Fruit fly (Drosophila melanogaster): ENCODE data around the gene drd.

Gene drd

dm6 chrX:15084580-15085138 is 40.9 kb upstream of the drd start, which contains the start of gene Cox17 (continued):
- TF ChIP-seq CG10669 (GFP tag; optimal IDR thresholded peaks at IDR 0.05) = peak; percentile 67
- peak; percentile 77 for TF ChIP-seq CG3919 (GFP tag; optimal IDR thresholded peaks at IDR 0.05)
- TF ChIP-seq achi (GFP tag; optimal IDR thresholded peaks at IDR 0.05) = peak; percentile 86
- peak; percentile 59 for TF ChIP-seq spab (GFP tag; optimal IDR thresholded peaks at IDR 0.05)
- TF ChIP-seq salr (GFP tag; optimal IDR thresholded peaks at IDR 0.05) = peak in 1 of 2 experiments; percentile 87
- peak; percentile 64 for TF ChIP-seq vri (GFP tag; optimal IDR thresholded peaks at IDR 0.05)
- TF ChIP-seq esn (GFP tag; optimal IDR thresholded peaks at IDR 0.05) = peak; percentile 86
- TF ChIP-seq cyc (GFP tag; optimal IDR thresholded peaks at IDR 0.05) = peak; percentile 83
- TF ChIP-seq acj6 (GFP tag; optimal IDR thresholded peaks at IDR 0.05) = peak; percentile 85
- TF ChIP-seq eg (GFP tag; IDR thresholded peaks at IDR 0.05) = peak; percentile 62
- peak; percentile 48 for TF ChIP-seq dsx (GFP tag; optimal IDR thresholded peaks at IDR 0.05; ENCODE audit: poor library complexity, severe bottlenecking)
- peak; percentile 91 for TF ChIP-seq Eip78C (GFP tag)
- peak; percentile 84 for TF ChIP-seq Smox (GFP tag; optimal IDR thresholded peaks at IDR 0.05)
- TF ChIP-seq CG6163 (GFP tag; IDR thresholded peaks at IDR 0.05) = 0 out of 3 replicates have a peak, but pooled peaks have one; percentile 42
- peak; percentile 56 for TF ChIP-seq CG15336 (GFP tag; IDR thresholded peaks at IDR 0.05)
- TF ChIP-seq Ets96B (tag; optimal IDR thresholded peaks at IDR 0.05) = peak; percentile 68

- TF ChIP-seq fd85E (GFP tag; optimal IDR thresholded peaks at IDR 0.05) (no peak), CG6854 (GFP tag; optimal IDR thresholded peaks at IDR 0.05) (peak; percentile 3), CG9139 (GFP tag; optimal IDR thresholded peaks at IDR 0.05) (no peak), OdsH (GFP tag; optimal IDR thresholded peaks at IDR 0.05) (peak; percentile 78), CG16779 (tag; optimal IDR thresholded peaks at IDR 0.05) (no peak), CG6808 (GFP tag; optimal IDR thresholded peaks at IDR 0.05) (peak; percentile 37), CG10669 (GFP tag; optimal IDR thresholded peaks at IDR 0.05) (peak; percentile 45), Met (GFP tag; optimal IDR thresholded peaks at IDR 0.05) (peak; percentile 64), Sox102F (GFP tag; optimal IDR thresholded peaks at IDR 0.05) (peak; percentile 32), fkh (GFP tag; optimal IDR thresholded peaks at IDR 0.05) (peak; percentile 60), CG8119 (GFP tag; IDR thresholded peaks at IDR 0.05) (peak; percentile 53), Hr39 (GFP tag; optimal IDR thresholded peaks at IDR 0.05) (peak; percentile 42), Gug (GFP tag; IDR thresholded peaks at IDR 0.05) (peak; percentile 23; the same call in 1 of the 2 replicates), Blimp-1 (GFP tag; optimal IDR thresholded peaks at IDR 0.05) (peak; percentile 10), CG31627 (GFP tag; optimal IDR thresholded peaks at IDR 0.05) (peak; percentile 45), CG11902 (GFP tag; optimal IDR thresholded peaks at IDR 0.05) (peak; percentile 26), dsx (GFP tag; optimal IDR thresholded peaks at IDR 0.05; ENCODE audit: poor library complexity, severe bottlenecking) (peak; percentile 46), CG8319 (GFP tag; optimal IDR thresholded peaks at IDR 0.05) (peak; percentile 49), topi (GFP tag; optimal IDR thresholded peaks at IDR 0.05) (peak; percentile 64), Sox15 (GFP tag; optimal IDR thresholded peaks at IDR 0.05) (peak; percentile 30), CG10631 (GFP tag; optimal IDR thresholded peaks at IDR 0.05) (peak; percentile 74), CG15336 (GFP tag; IDR thresholded peaks at IDR 0.05) (peak; percentile 41), CG11762 (GFP tag; optimal IDR thresholded peaks at IDR 0.05; ENCODE audit: insufficient read depth) (no peak), CG8632 (GFP tag; optimal IDR thresholded peaks at IDR 0.05) (peak; percentile 60), Hr38 (GFP tag; optimal IDR thresholded peaks at IDR 0.05) (no peak), spab (GFP tag; optimal IDR thresholded peaks at IDR 0.05) (no peak), svp (GFP tag) (peak; percentile 83), vri (GFP tag; optimal IDR thresholded peaks at IDR 0.05) (peak; percentile 99), Ets96B (tag; optimal IDR thresholded peaks at IDR 0.05) (peak; percentile 67), Eip75B (GFP tag; optimal IDR thresholded peaks at IDR 0.05) (peak; percentile 28), Smox (GFP tag; optimal IDR thresholded peaks at IDR 0.05) (peak; percentile 67), CG6792 (GFP tag; optimal IDR thresholded peaks at IDR 0.05) (peak; percentile 41), CG34406 (GFP tag; optimal IDR thresholded peaks at IDR 0.05) (peak; percentile 63), acj6 (GFP tag; optimal IDR thresholded peaks at IDR 0.05) (peak; percentile 65), Ets21C (GFP tag; optimal IDR thresholded peaks at IDR 0.05) (peak; percentile 28), achi (GFP tag; optimal IDR thresholded peaks at IDR 0.05) (peak; percentile 64), salr (GFP tag; optimal IDR thresholded peaks at IDR 0.05) (peak; percentile 4 to 14), CG3919 (GFP tag; optimal IDR thresholded peaks at IDR 0.05) (peak; percentile 53), CG6276 (GFP tag; optimal IDR thresholded peaks at IDR 0.05) (peak; percentile 30), Eip93F (GFP tag; optimal IDR thresholded peaks at IDR 0.05) (peak; percentile 11), lz (GFP tag; optimal IDR thresholded peaks at IDR 0.05) (peak; percentile 57)
These were observed 39.6 kb upstream of the drd start, which contains the start of the genes CG15027 and Dbct for dm6 chrX:15085777-15086510. TSS of gene CG15027 (minus strand) at chrX:15085827. TSS of gene Dbct (plus strand) at chrX:15086125.
